Fruit fly (Drosophila melanogaster): Measurements from ENCODE around the gene CG8031.

The CG8031 gene

dm6 chr3R:13015811-13016766 lies 5.0 kb upstream of the CG8031 start (continued):
- TF ChIP-seq CG9932 (GFP tag; IDR thresholded peaks at IDR 0.05) = 0 out of 2 replicates have a peak, but pooled peaks have one; percentile 3
- TF ChIP-seq zen2 (GFP tag; IDR thresholded peaks at IDR 0.05; ENCODE audit: partially characterized antibody) = no peak
- no peak for TF ChIP-seq CG31388 (GFP tag; optimal IDR thresholded peaks at IDR 0.05)
- TF ChIP-seq ATbp (GFP tag; optimal IDR thresholded peaks at IDR 0.05) = no peak
- no peak for TF ChIP-seq CG8388 (GFP tag; optimal IDR thresholded peaks at IDR 0.05)
- peak; percentile 20 for TF ChIP-seq CG2678 (tag; optimal IDR thresholded peaks at IDR 0.05)
- no peak for TF ChIP-seq jing (GFP tag; optimal IDR thresholded peaks at IDR 0.05)
- TF ChIP-seq CG12744 (GFP tag; optimal IDR thresholded peaks at IDR 0.05) = no peak
- TF ChIP-seq CG1233 (GFP tag; optimal IDR thresholded peaks at IDR 0.05) = peak; percentile 23
- no peak for TF ChIP-seq Ssrp (tag; optimal IDR thresholded peaks at IDR 0.05)
- TF ChIP-seq CG8944 (GFP tag; optimal IDR thresholded peaks at IDR 0.05) = no peak
- TF ChIP-seq Mrtf (GFP tag; IDR thresholded peaks at IDR 0.05) = no peak
- TF ChIP-seq CG3281 (GFP tag; optimal IDR thresholded peaks at IDR 0.05) = peak; percentile 16
- TF ChIP-seq CG12155 (GFP tag; optimal IDR thresholded peaks at IDR 0.05) = peak; percentile 7
- TF ChIP-seq CG14014 (GFP tag; IDR thresholded peaks at IDR 0.05) = no peak
- no peak for TF ChIP-seq unc-4 (GFP tag; IDR thresholded peaks at IDR 0.05; ENCODE audit: partially characterized antibody)
- no peak for TF ChIP-seq jigr1 (GFP tag; IDR thresholded peaks at IDR 0.05)
- TF ChIP-seq CG32532 (GFP tag; IDR thresholded peaks at IDR 0.05) = peak; percentile 55
- 0 out of 3 replicates have a peak, but pooled peaks have one; percentile 16 for TF ChIP-seq ci (GFP tag; IDR thresholded peaks at IDR 0.05)
- no peak for TF ChIP-seq CG11085 (GFP tag; IDR thresholded peaks at IDR 0.05)
- TF ChIP-seq CG31224 (GFP tag; IDR thresholded peaks at IDR 0.05) = peak; percentile 59
- TF ChIP-seq NC2α (GFP tag; optimal IDR thresholded peaks at IDR 0.05) = no peak
- no peak for TF ChIP-seq CG7357 (GFP tag; IDR thresholded peaks at IDR 0.05)
- TF ChIP-seq lmd (GFP tag; IDR thresholded peaks at IDR 0.05) = no peak; the same call in 1 of the 2 replicates
- TF ChIP-seq CG7745 (tag; optimal IDR thresholded peaks at IDR 0.05) = no peak
- peak; percentile 86 for TF ChIP-seq CG6175 (GFP tag; IDR thresholded peaks at IDR 0.05)
- TF ChIP-seq CG18011 (GFP tag; optimal IDR thresholded peaks at IDR 0.05) = no peak
- no peak for TF ChIP-seq ase (GFP tag; IDR thresholded peaks at IDR 0.05)
- no peak for TF ChIP-seq sc (optimal IDR thresholded peaks at IDR 0.05)
- no peak for TF ChIP-seq sc (GFP tag; optimal IDR thresholded peaks at IDR 0.05)
- peak; percentile 88 for TF ChIP-seq grn (GFP tag; optimal IDR thresholded peaks at IDR 0.05)
- no peak for TF ChIP-seq pan (optimal IDR thresholded peaks at IDR 0.05)
- TF ChIP-seq pan (GFP tag; optimal IDR thresholded peaks at IDR 0.05 in 1 of 2, IDR thresholded peaks at IDR 0.05 in 1 of 2) = peak in 1 of 2 experiments; percentile 4
- no peak for TF ChIP-seq br (optimal IDR thresholded peaks at IDR 0.05)
- TF ChIP-seq Oaz (GFP tag; IDR thresholded peaks at IDR 0.05) = no peak
- no peak for TF ChIP-seq CG4424 (GFP tag; optimal IDR thresholded peaks at IDR 0.05)
- no peak for TF ChIP-seq vvl (GFP tag; IDR thresholded peaks at IDR 0.05)
- no peak for TF ChIP-seq pita (GFP tag; optimal IDR thresholded peaks at IDR 0.05)
- TF ChIP-seq sim (GFP tag; IDR thresholded peaks at IDR 0.05) = no peak
- TF ChIP-seq HmgD (GFP tag; optimal IDR thresholded peaks at IDR 0.05) = peak; percentile 2
- TF ChIP-seq sug (tag; optimal IDR thresholded peaks at IDR 0.05) = peak; percentile 48
- TF ChIP-seq CG30020 (tag; optimal IDR thresholded peaks at IDR 0.05) = no peak
- TF ChIP-seq CG3407 (GFP tag; optimal IDR thresholded peaks at IDR 0.05) = no peak
- TF ChIP-seq gem (tag; optimal IDR thresholded peaks at IDR 0.05) = peak; percentile 22
- TF ChIP-seq Fer1 (GFP tag; optimal IDR thresholded peaks at IDR 0.05) = no peak
- no peak for TF ChIP-seq wdn (GFP tag; IDR thresholded peaks at IDR 0.05)
- no peak for TF ChIP-seq Rx (GFP tag; IDR thresholded peaks at IDR 0.05)
- no peak for TF ChIP-seq CG13775 (GFP tag; optimal IDR thresholded peaks at IDR 0.05)
- TF ChIP-seq CG8290 (GFP tag; optimal IDR thresholded peaks at IDR 0.05) = no peak
- peak in 1 of 2 experiments; percentile 35 for TF ChIP-seq CG8290 (tag; optimal IDR thresholded peaks at IDR 0.05)
- no peak for TF ChIP-seq nerfin-1 (tag; optimal IDR thresholded peaks at IDR 0.05)
